Fruit fly (Drosophila melanogaster) whole organism, prepupa: ENCODE data around the gene CG4497.

ENCODE experiments used
- Blimp-1 ChIP-seq: fragments of 200-800 bp; sonication (Bioruptor generic); optimal IDR thresholded peaks from 3 replicates; lab custom pipeline; 2017; ENCODE audit warnings: missing biosample characterization, missing genetic modification characterization, mild to moderate bottlenecking, moderate library complexity, missing genetic modification reagents
- CG10631 ChIP-seq: fragments of 200-800 bp; sonication (Bioruptor generic); optimal IDR thresholded peaks from 2 replicates; lab custom pipeline; 2016; ENCODE audit warnings: missing biosample characterization, missing genetic modification characterization
- CG11294 ChIP-seq: fragments of 200-800 bp; sonication (Bioruptor generic); IDR thresholded peaks from 2 replicates; pipeline ENCODE4 v1.3.6; 2022; ENCODE audit warnings: missing biosample characterization, missing genetic modification characterization
- CG11902 ChIP-seq: fragments of 200-800 bp; sonication (Bioruptor generic); optimal IDR thresholded peaks from 3 replicates; lab custom pipeline; 2016; ENCODE audit warnings: missing biosample characterization, missing genetic modification characterization
- CG15336 ChIP-seq: fragments of 200-800 bp; sonication (Bioruptor generic); IDR thresholded peaks from 2 replicates; pipeline ENCODE4 v1.3.6; 2022; ENCODE audit warnings: missing biosample characterization, missing genetic modification characterization
- CG16779 ChIP-seq: fragments of 200-800 bp; sonication (Bioruptor generic); optimal IDR thresholded peaks from 3 replicates; lab custom pipeline; 2017; ENCODE audit warnings: missing biosample characterization, mild to moderate bottlenecking, missing genetic modification characterization
- CG3032 ChIP-seq: fragments of 200-800 bp; optimal IDR thresholded peaks from 2 replicates; lab custom pipeline; 2019; ENCODE audit warnings: missing biosample characterization, mild to moderate bottlenecking, missing genetic modification characterization, moderate library complexity
- CG32006 ChIP-seq: fragments of 200-800 bp; sonication (Bioruptor generic); optimal IDR thresholded peaks from 3 replicates; lab custom pipeline; 2017; ENCODE audit warnings: missing biosample characterization, mild to moderate bottlenecking, missing genetic modification characterization
- CG34406 ChIP-seq: fragments of 200-800 bp; sonication (Bioruptor generic); optimal IDR thresholded peaks from 3 replicates; lab custom pipeline; 2016; ENCODE audit warnings: missing biosample characterization, missing genetic modification characterization
- CG3919 ChIP-seq: fragments of 200-800 bp; sonication (Bioruptor generic); optimal IDR thresholded peaks from 3 replicates; lab custom pipeline; 2016; ENCODE audit warnings: missing biosample characterization, missing genetic modification characterization
- CG4318 ChIP-seq: fragments of 200-800 bp; sonication (Bioruptor generic); optimal IDR thresholded peaks from 3 replicates; lab custom pipeline; 2017; ENCODE audit warnings: missing biosample characterization, mild to moderate bottlenecking, missing genetic modification characterization
- CG6276 ChIP-seq: fragments of 200-800 bp; sonication (Bioruptor generic); optimal IDR thresholded peaks from 2 replicates; lab custom pipeline; 2017; ENCODE audit warnings: missing biosample characterization, mild to moderate bottlenecking, missing genetic modification characterization
- CG6792 ChIP-seq: fragments of 200-800 bp; sonication (Bioruptor generic); optimal IDR thresholded peaks from 3 replicates; lab custom pipeline; 2016; ENCODE audit warnings: missing biosample characterization, missing genetic modification characterization
- CG6808 ChIP-seq: fragments of 200-800 bp; sonication (Bioruptor generic); optimal IDR thresholded peaks from 3 replicates; lab custom pipeline; 2017; ENCODE audit warnings: missing biosample characterization, missing genetic modification characterization, mild to moderate bottlenecking, moderate library complexity, missing genetic modification reagents
- CG6854 ChIP-seq: fragments of 200-800 bp; sonication (Bioruptor generic); optimal IDR thresholded peaks from 2 replicates; lab custom pipeline; 2017; ENCODE audit warnings: missing biosample characterization, mild to moderate bottlenecking, missing genetic modification characterization
- CG8319 ChIP-seq: fragments of 200-800 bp; sonication (Bioruptor generic); optimal IDR thresholded peaks from 3 replicates; lab custom pipeline; 2016; ENCODE audit warnings: missing biosample characterization, missing genetic modification characterization
- CG8632 ChIP-seq: fragments of 200-800 bp; sonication (Bioruptor generic); optimal IDR thresholded peaks from 3 replicates; lab custom pipeline; 2016; ENCODE audit warnings: missing biosample characterization, missing genetic modification characterization
- CG9139 ChIP-seq: fragments of 200-800 bp; sonication (Bioruptor generic); optimal IDR thresholded peaks from 3 replicates; lab custom pipeline; 2017; ENCODE audit warnings: missing biosample characterization, mild to moderate bottlenecking, missing genetic modification characterization
- Eip75B ChIP-seq: fragments of 200-800 bp; sonication (Bioruptor generic); optimal IDR thresholded peaks from 3 replicates; lab custom pipeline; 2016; ENCODE audit warnings: missing biosample characterization, missing genetic modification characterization
- Eip78C ChIP-seq: fragments of 200-800 bp; sonication (Bioruptor generic); peaks from one replicate; lab custom pipeline; 2016; ENCODE audit warnings: missing biosample characterization, missing genetic modification characterization
- Eip93F ChIP-seq: fragments of 200-800 bp; sonication (Bioruptor generic); optimal IDR thresholded peaks from 2 replicates; lab custom pipeline; 2016; ENCODE audit warnings: missing biosample characterization, mild to moderate bottlenecking, missing genetic modification characterization
- Ets96B ChIP-seq: fragments of 200-800 bp; optimal IDR thresholded peaks from 2 replicates; lab custom pipeline; 2019; ENCODE audit warnings: missing biosample characterization, mild to moderate bottlenecking, missing genetic modification characterization, moderate library complexity
- Gug ChIP-seq: fragments of 200-800 bp; sonication (Bioruptor generic); IDR thresholded peaks from 2 replicates; pipeline ENCODE4 v1.3.6; 2022; ENCODE audit warnings: missing biosample characterization, missing genetic modification characterization
- Hr38 ChIP-seq: sonication (Bioruptor generic); optimal IDR thresholded peaks from 2 replicates; lab custom pipeline; 2016; ENCODE audit warnings: missing biosample characterization, missing genetic modification characterization
- Hr4 ChIP-seq: fragments of 200-800 bp; sonication (Bioruptor generic); optimal IDR thresholded peaks from 3 replicates; lab custom pipeline; 2016; ENCODE audit warnings: missing biosample characterization, missing genetic modification characterization
- Lpt ChIP-seq: fragments of 200-800 bp; sonication (Bioruptor generic); optimal IDR thresholded peaks from 3 replicates; lab custom pipeline; 2016; ENCODE audit warnings: missing biosample characterization, missing genetic modification characterization
- Met ChIP-seq: fragments of 200-800 bp; sonication (Bioruptor generic); optimal IDR thresholded peaks from 3 replicates; lab custom pipeline; 2016; ENCODE audit warnings: missing biosample characterization, missing genetic modification characterization
- OdsH ChIP-seq: fragments of 200-800 bp; sonication (Bioruptor generic); optimal IDR thresholded peaks from 3 replicates; lab custom pipeline; 2016; ENCODE audit warnings: missing biosample characterization, missing genetic modification characterization
- Smox ChIP-seq: fragments of 200-800 bp; sonication (Bioruptor generic); optimal IDR thresholded peaks from 3 replicates; lab custom pipeline; 2016; ENCODE audit warnings: missing biosample characterization, missing genetic modification characterization
- Sox102F ChIP-seq: fragments of 200-800 bp; sonication (Bioruptor generic); optimal IDR thresholded peaks from 2 replicates; lab custom pipeline; 2016; ENCODE audit warnings: missing biosample characterization, mild to moderate bottlenecking, missing genetic modification characterization
- Sox14 ChIP-seq: fragments of 200-800 bp; sonication (Bioruptor generic); optimal IDR thresholded peaks from 3 replicates; lab custom pipeline; 2016; ENCODE audit warnings: missing biosample characterization, missing genetic modification characterization
- Sox15 ChIP-seq: fragments of 200-800 bp; sonication (Bioruptor generic); optimal IDR thresholded peaks from 3 replicates; lab custom pipeline; 2016; ENCODE audit warnings: missing biosample characterization, missing genetic modification characterization
- achi ChIP-seq: fragments of 200-800 bp; sonication (Bioruptor generic); optimal IDR thresholded peaks from 3 replicates; lab custom pipeline; 2016; ENCODE audit warnings: missing biosample characterization, missing genetic modification characterization
- acj6 ChIP-seq: fragments of 200-800 bp; sonication (Bioruptor generic); optimal IDR thresholded peaks from 3 replicates; lab custom pipeline; 2016; ENCODE audit warnings: missing biosample characterization, missing genetic modification characterization
- cyc ChIP-seq: fragments of 200-800 bp; sonication (Bioruptor generic); optimal IDR thresholded peaks from 3 replicates; lab custom pipeline; 2016; ENCODE audit warnings: missing biosample characterization, missing genetic modification characterization
- dac ChIP-seq: fragments of 200-800 bp; sonication (Bioruptor generic); optimal IDR thresholded peaks from 2 replicates; lab custom pipeline; 2017; ENCODE audit warnings: missing biosample characterization, mild to moderate bottlenecking, missing genetic modification characterization
- dsx ChIP-seq: fragments of 200-800 bp; optimal IDR thresholded peaks from 3 replicates; lab custom pipeline; 2019; ENCODE audit warnings: missing biosample characterization, mild to moderate bottlenecking, missing genetic modification characterization, moderate library complexity; ENCODE audit not compliant: poor library complexity, severe bottlenecking
- eg ChIP-seq: fragments of 200-800 bp; sonication (Bioruptor generic); IDR thresholded peaks from 3 replicates; pipeline ENCODE4 v1.3.6; 2022; ENCODE audit warnings: missing biosample characterization, missing genetic modification characterization
- esn ChIP-seq: fragments of 200-800 bp; sonication (Bioruptor generic); optimal IDR thresholded peaks from 2 replicates; lab custom pipeline; 2016; ENCODE audit warnings: missing biosample characterization, mild to moderate bottlenecking, missing genetic modification characterization, moderate library complexity
- fd59A ChIP-seq: fragments of 200-800 bp; sonication (Bioruptor generic); optimal IDR thresholded peaks from 2 replicates; lab custom pipeline; 2017; ENCODE audit warnings: missing biosample characterization, mild to moderate bottlenecking, missing genetic modification characterization, missing genetic modification reagents
- fd85E ChIP-seq: fragments of 200-800 bp; sonication (Bioruptor generic); optimal IDR thresholded peaks from 3 replicates; lab custom pipeline; 2016; ENCODE audit warnings: missing biosample characterization, missing genetic modification characterization
- fkh ChIP-seq: fragments of 200-800 bp; sonication (Bioruptor generic); optimal IDR thresholded peaks from 3 replicates; lab custom pipeline; 2017; ENCODE audit warnings: missing biosample characterization, mild to moderate bottlenecking, missing genetic modification characterization, moderate library complexity
- lz ChIP-seq: fragments of 200-800 bp; sonication (Bioruptor generic); optimal IDR thresholded peaks from 3 replicates; lab custom pipeline; 2016; ENCODE audit warnings: missing biosample characterization, missing genetic modification characterization
- net ChIP-seq: fragments of 200-800 bp; sonication (Bioruptor generic); optimal IDR thresholded peaks from 3 replicates; lab custom pipeline; 2016; ENCODE audit warnings: missing biosample characterization, missing genetic modification characterization
- pdm3 ChIP-seq: fragments of 200-800 bp; sonication (Bioruptor generic); optimal IDR thresholded peaks from 3 replicates; lab custom pipeline; 2016; ENCODE audit warnings: missing biosample characterization, missing genetic modification characterization
- salr ChIP-seq, 2 experiments: fragments of 200-800 bp; sonication (Bioruptor generic); optimal IDR thresholded peaks; 3 replicates each; lab custom pipeline; 2016 to 2018; ENCODE audit warnings: missing biosample characterization in 2 of 2, missing genetic modification characterization in 2 of 2, mild to moderate bottlenecking in 1 of 2
- spab ChIP-seq: fragments of 200-800 bp; sonication (Bioruptor generic); optimal IDR thresholded peaks from 2 replicates; lab custom pipeline; 2017; ENCODE audit warnings: missing biosample characterization, mild to moderate bottlenecking, missing genetic modification characterization, missing genetic modification reagents
- ss ChIP-seq, 2 experiments: fragments of 200-800 bp; sonication (Bioruptor generic); optimal IDR thresholded peaks; 2 replicates in 1 of 2; 3 replicates in 1 of 2; lab custom pipeline; 2017 to 2018; ENCODE audit warnings: mild to moderate bottlenecking in 2 of 2, missing biosample characterization in 2 of 2, missing genetic modification characterization in 2 of 2, moderate library complexity in 1 of 2
- svp ChIP-seq: fragments of 200-800 bp; sonication (Bioruptor generic); peaks from one replicate; lab custom pipeline; 2016; ENCODE audit warnings: missing biosample characterization, missing genetic modification characterization
- topi ChIP-seq: fragments of 200-800 bp; sonication (Bioruptor generic); optimal IDR thresholded peaks from 3 replicates; lab custom pipeline; 2016; ENCODE audit warnings: missing biosample characterization, missing genetic modification characterization
- vri ChIP-seq: fragments of 200-800 bp; sonication (Bioruptor generic); optimal IDR thresholded peaks from 3 replicates; lab custom pipeline; 2016; ENCODE audit warnings: missing biosample characterization, mild to moderate bottlenecking, missing genetic modification characterization

CG4497 gene

DNA sequence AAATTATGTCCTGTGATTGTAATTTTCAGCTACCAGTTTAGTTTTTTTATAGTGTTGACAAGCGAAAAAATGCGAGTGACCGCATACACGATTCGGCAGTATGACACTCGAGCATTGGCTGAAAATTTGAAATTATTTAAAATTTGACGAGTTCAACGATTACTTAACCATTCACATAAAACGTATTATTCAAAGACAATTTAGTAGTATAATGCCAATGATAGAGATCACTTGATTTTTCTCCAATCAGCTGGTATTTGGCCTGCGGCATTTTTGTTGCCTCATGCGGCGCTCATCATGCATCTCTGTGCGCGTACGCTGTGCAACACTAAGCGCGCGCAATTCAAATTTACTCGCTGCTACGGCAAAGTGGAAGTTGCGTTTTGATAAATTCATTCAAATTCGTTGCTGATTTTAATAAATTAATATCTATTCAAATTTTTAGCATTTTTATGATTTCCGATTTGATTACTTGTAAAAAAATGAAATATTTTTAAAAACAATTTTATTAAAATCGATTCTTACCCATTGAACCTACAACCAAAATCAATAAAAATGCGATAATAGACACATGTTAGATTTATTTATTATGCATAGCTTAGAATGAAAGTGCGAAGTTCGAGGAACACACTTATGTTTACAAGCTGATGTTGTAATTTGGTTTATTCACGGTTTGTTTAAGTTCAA lies at the start of gene CG4497:
CG4497 (minus strand) TSS at position 238 of the 687 bp plus-strand sequence.
- TF ChIP-seq CG34406 (GFP tag; lab: Kevin White, UChicago), result peak; percentile 82
- TF ChIP-seq Met, result peak; percentile 88
- TF ChIP-seq fd59A (GFP tag; lab: Kevin White, UChicago), result peak; percentile 67
- TF ChIP-seq topi, result peak; percentile 91
- peak; percentile 93 for TF ChIP-seq lz (GFP tag; lab: Kevin White, UChicago)
- peak; percentile 16 for TF ChIP-seq CG9139 (GFP tag; lab: Kevin White, UChicago)
- peak; percentile 80 for TF ChIP-seq net
- peak; percentile 79 for TF ChIP-seq CG6792 (GFP tag; lab: Kevin White, UChicago)
- TF ChIP-seq salr (GFP tag; optimal IDR thresholded peaks at IDR 0.05; lab: Kevin White, UChicago), result peak; percentile 59 to 82
- TF ChIP-seq Eip75B, result peak; percentile 86
- peak; percentile 92 for TF ChIP-seq pdm3 (GFP tag; lab: Kevin White, UChicago)
- TF ChIP-seq Sox14 (GFP tag; lab: Kevin White, UChicago), result peak; percentile 92
- peak; percentile 93 for TF ChIP-seq svp (GFP tag; lab: Kevin White, UChicago)
- peak; percentile 93 for TF ChIP-seq OdsH (GFP tag; lab: Kevin White, UChicago)
- peak; percentile 58 for TF ChIP-seq Eip93F (GFP tag; lab: Kevin White, UChicago)
- TF ChIP-seq Lpt, result peak; percentile 74
- peak; percentile 83 for TF ChIP-seq CG8319 (GFP tag; lab: Kevin White, UChicago)
- TF ChIP-seq CG11902 (GFP tag; lab: Kevin White, UChicago), result peak; percentile 89
- TF ChIP-seq fd85E, result peak; percentile 66
- TF ChIP-seq achi (GFP tag; lab: Kevin White, UChicago), result peak; percentile 89
- TF ChIP-seq Ets96B (tag; lab: Kevin White, UChicago), result peak; percentile 77
- TF ChIP-seq CG3032 (tag; lab: Kevin White, UChicago), result peak; percentile 85
- peak; percentile 84 for TF ChIP-seq Smox (GFP tag; lab: Kevin White, UChicago)
- TF ChIP-seq dac (GFP tag; lab: Kevin White, UChicago), result peak; percentile 80
- TF ChIP-seq eg (GFP tag; lab: Robert Waterston, UW), result peak; percentile 88
- TF ChIP-seq CG32006 (GFP tag; lab: Kevin White, UChicago), result peak; percentile 87
- peak; percentile 27 for TF ChIP-seq CG6276 (GFP tag; lab: Kevin White, UChicago)
- peak; percentile 84 for TF ChIP-seq Hr38 (GFP tag; lab: Kevin White, UChicago)
- peak; percentile 52 for TF ChIP-seq dsx (GFP tag; lab: Kevin White, UChicago)
- TF ChIP-seq Blimp-1 (GFP tag; lab: Kevin White, UChicago), result peak; percentile 58
- TF ChIP-seq CG16779, result no peak
- TF ChIP-seq vri (GFP tag; lab: Kevin White, UChicago), result peak; percentile 77
- TF ChIP-seq cyc (GFP tag; lab: Kevin White, UChicago), result peak; percentile 94
- peak; percentile 93 for TF ChIP-seq Sox15 (GFP tag; lab: Kevin White, UChicago)
- TF ChIP-seq CG3919 (GFP tag; lab: Kevin White, UChicago), result peak; percentile 89
- peak; percentile 46 for TF ChIP-seq CG6854
- TF ChIP-seq Hr4 (GFP tag; lab: Kevin White, UChicago), result peak; percentile 92
- peak; percentile 74 for TF ChIP-seq CG15336 (GFP tag; lab: Robert Waterston, UW)
- TF ChIP-seq fkh, result peak; percentile 36
- peak; percentile 45 to 80 for TF ChIP-seq ss (GFP tag; optimal IDR thresholded peaks at IDR 0.05; lab: Kevin White, UChicago)
- TF ChIP-seq spab (GFP tag; lab: Kevin White, UChicago), result peak; percentile 30
- TF ChIP-seq Eip78C, result peak; percentile 95
- TF ChIP-seq acj6, result peak; percentile 91
- TF ChIP-seq esn, result peak; percentile 94
- TF ChIP-seq CG4318 (GFP tag; lab: Kevin White, UChicago), result peak; percentile 82
- peak; percentile 67 for TF ChIP-seq CG8632 (GFP tag; lab: Kevin White, UChicago)
- TF ChIP-seq Sox102F, result peak; percentile 84
- TF ChIP-seq CG11294 (GFP tag; lab: Robert Waterston, UW), result peak; percentile 85
- peak; percentile 93 for TF ChIP-seq CG10631 (GFP tag; lab: Kevin White, UChicago)
- TF ChIP-seq CG6808, result peak; percentile 56
- peak; percentile 73 for TF ChIP-seq Gug (GFP tag; lab: Robert Waterston, UW)
